Fruit fly (Drosophila melanogaster) whole organism, embryonic: ENCODE measurements around the gene CG33110.

Source experiments
- B-H1 ChIP-seq: fragments of 200-800 bp; sonication (Bioruptor generic); IDR thresholded peaks from 3 replicates; pipeline ENCODE4 v1.3.6; 2022; ENCODE audit warnings: missing biosample characterization, missing genetic modification characterization
- Bdp1 ChIP-seq: fragments of 200-800 bp; sonication (Bioruptor generic); optimal IDR thresholded peaks from 3 replicates; lab custom pipeline; 2016; ENCODE audit warnings: missing biosample characterization, missing genetic modification characterization
- CG10209 ChIP-seq: fragments of 200-800 bp; sonication (Bioruptor generic); optimal IDR thresholded peaks from 3 replicates; lab custom pipeline; 2017; ENCODE audit warnings: missing biosample characterization, mild to moderate bottlenecking, missing genetic modification characterization, missing genetic modification reagents
- CG1024 ChIP-seq: fragments of 200-800 bp; sonication (Bioruptor generic); IDR thresholded peaks from 2 replicates; pipeline ENCODE4 v1.3.6; 2022; ENCODE audit warnings: missing biosample characterization, missing genetic modification characterization
- CG1529 ChIP-seq: fragments of 200-800 bp; sonication (Bioruptor generic); optimal IDR thresholded peaks from 3 replicates; lab custom pipeline; 2018; ENCODE audit warnings: missing biosample characterization, missing genetic modification characterization
- CG17802 ChIP-seq: fragments of 200-800 bp; sonication (Bioruptor generic); optimal IDR thresholded peaks from 2 replicates; lab custom pipeline; 2018; ENCODE audit warnings: missing biosample characterization, mild to moderate bottlenecking, missing genetic modification characterization, moderate library complexity
- CG2678 ChIP-seq: fragments of 200-800 bp; sonication (Bioruptor generic); optimal IDR thresholded peaks from 3 replicates; lab custom pipeline; 2019; ENCODE audit warnings: missing biosample characterization, mild to moderate bottlenecking, missing genetic modification characterization, moderate library complexity
- CG30403 ChIP-seq: fragments of 200-800 bp; sonication (Bioruptor generic); optimal IDR thresholded peaks from 3 replicates; lab custom pipeline; 2016; ENCODE audit warnings: missing biosample characterization, missing genetic modification characterization
- CG3281 ChIP-seq: fragments of 200-800 bp; sonication (Bioruptor generic); optimal IDR thresholded peaks from 3 replicates; lab custom pipeline; 2017; ENCODE audit warnings: missing biosample characterization, mild to moderate bottlenecking, missing genetic modification characterization
- CG6813 ChIP-seq: fragments of 200-800 bp; sonication (Bioruptor generic); optimal IDR thresholded peaks from 2 replicates; lab custom pipeline; 2017; ENCODE audit warnings: missing biosample characterization, missing genetic modification characterization, mild to moderate bottlenecking, moderate library complexity, missing genetic modification reagents
- CG7839 ChIP-seq: fragments of 200-800 bp; sonication (Bioruptor generic); optimal IDR thresholded peaks from 3 replicates; lab custom pipeline; 2018; ENCODE audit warnings: missing biosample characterization, mild to moderate bottlenecking, missing genetic modification characterization, moderate library complexity
- CG7928 ChIP-seq: fragments of 200-800 bp; sonication (Bioruptor generic); optimal IDR thresholded peaks from 2 replicates; lab custom pipeline; 2017; ENCODE audit warnings: missing biosample characterization, mild to moderate bottlenecking, missing genetic modification characterization
- CG8281 ChIP-seq: fragments of 200-800 bp; sonication (Bioruptor generic); optimal IDR thresholded peaks from 2 replicates; lab custom pipeline; 2018; ENCODE audit warnings: missing biosample characterization, mild to moderate bottlenecking, missing genetic modification characterization, moderate library complexity
- CG8290 ChIP-seq, 3 experiments: fragments of 200-800 bp; sonication (Bioruptor generic); optimal IDR thresholded peaks; 2 replicates each; lab custom pipeline; 2016 to 2019; ENCODE audit warnings: missing biosample characterization in 3 of 3, missing genetic modification characterization in 3 of 3, mild to moderate bottlenecking in 2 of 3, moderate library complexity in 1 of 3
- D19B ChIP-seq: fragments of 200-800 bp; sonication (Bioruptor generic); optimal IDR thresholded peaks from 2 replicates; lab custom pipeline; 2017; ENCODE audit warnings: missing biosample characterization, mild to moderate bottlenecking, missing genetic modification characterization
- Gsc ChIP-seq: fragments of 200-800 bp; sonication (Bioruptor generic); IDR thresholded peaks from 2 replicates; pipeline ENCODE4 v1.3.6; 2022; ENCODE audit warnings: missing biosample characterization, missing genetic modification characterization
- Hr39 ChIP-seq: fragments of >200 bp; optimal IDR thresholded peaks from 2 replicates; lab custom pipeline; 2017
- Mes4 ChIP-seq: fragments of 200-800 bp; sonication (Bioruptor generic); optimal IDR thresholded peaks from 2 replicates; lab custom pipeline; 2016; ENCODE audit warnings: missing biosample characterization, missing genetic modification characterization
- Myb ChIP-seq: fragments of 200-800 bp; sonication (Bioruptor generic); optimal IDR thresholded peaks from 2 replicates; lab custom pipeline; 2016; ENCODE audit warnings: missing biosample characterization, missing genetic modification characterization
- NC2α ChIP-seq: fragments of 200-800 bp; sonication (Bioruptor generic); optimal IDR thresholded peaks from 2 replicates; lab custom pipeline; 2016; ENCODE audit warnings: missing biosample characterization, missing genetic modification characterization
- NK7.1 ChIP-seq: fragments of 200-800 bp; sonication (Bioruptor generic); optimal IDR thresholded peaks from 3 replicates; lab custom pipeline; 2016; ENCODE audit warnings: missing biosample characterization, missing genetic modification characterization
- Neu2 ChIP-seq: fragments of 200-800 bp; sonication (Bioruptor generic); optimal IDR thresholded peaks from 3 replicates; lab custom pipeline; 2016; ENCODE audit warnings: missing biosample characterization, missing genetic modification characterization, borderline replicate concordance
- Nf-YC ChIP-seq: fragments of 200-800 bp; optimal IDR thresholded peaks from 3 replicates; lab custom pipeline; 2019; ENCODE audit warnings: missing biosample characterization, mild to moderate bottlenecking, missing genetic modification characterization, moderate library complexity
- Ravus ChIP-seq: fragments of 200-800 bp; sonication (Bioruptor generic); IDR thresholded peaks from 2 replicates; pipeline ENCODE4 v1.3.6; 2022; ENCODE audit warnings: missing biosample characterization, missing genetic modification characterization
- Xrp1 ChIP-seq: fragments of 200-800 bp; sonication (Bioruptor generic); IDR thresholded peaks from 2 replicates; pipeline ENCODE4 v1.3.6; 2022; ENCODE audit warnings: missing biosample characterization, missing genetic modification characterization
- az2 ChIP-seq: fragments of 200-800 bp; sonication (Bioruptor generic); optimal IDR thresholded peaks from 3 replicates; lab custom pipeline; 2016; ENCODE audit warnings: missing biosample characterization, missing genetic modification characterization
- btn ChIP-seq: fragments of 200-800 bp; sonication (Bioruptor generic); optimal IDR thresholded peaks from 2 replicates; lab custom pipeline; 2016; ENCODE audit warnings: missing biosample characterization, missing genetic modification characterization
- ci ChIP-seq: fragments of 200-800 bp; sonication (Bioruptor generic); IDR thresholded peaks from 3 replicates; pipeline ENCODE4 v1.3.6; 2022; ENCODE audit warnings: missing biosample characterization, missing genetic modification characterization
- croc ChIP-seq: fragments of 200-800 bp; sonication (Bioruptor generic); conservative IDR thresholded peaks from 3 replicates; pipeline ENCODE4 v1.3.6; 2022; ENCODE audit warnings: missing biosample characterization, missing genetic modification characterization
- dan ChIP-seq: fragments of 200-800 bp; sonication (Bioruptor generic); IDR thresholded peaks from 2 replicates; pipeline ENCODE4 v1.3.6; 2022; ENCODE audit warnings: missing biosample characterization, missing genetic modification characterization
- ems ChIP-seq: fragments of 200-800 bp; sonication (Bioruptor generic); optimal IDR thresholded peaks from 3 replicates; lab custom pipeline; 2016; ENCODE audit warnings: missing biosample characterization, missing genetic modification characterization
- en ChIP-seq: fragments of 200-800 bp; sonication (Bioruptor generic); optimal IDR thresholded peaks from 2 replicates; lab custom pipeline; 2016; ENCODE audit warnings: missing biosample characterization, missing genetic modification characterization
- gem ChIP-seq: fragments of 200-800 bp; sonication (Bioruptor generic); optimal IDR thresholded peaks from 2 replicates; lab custom pipeline; 2019; ENCODE audit warnings: missing biosample characterization, mild to moderate bottlenecking, missing genetic modification characterization, moderate library complexity
- inv ChIP-seq: fragments of 200-800 bp; sonication (Bioruptor generic); IDR thresholded peaks from 2 replicates; pipeline ENCODE4 v1.3.6; 2022; ENCODE audit warnings: missing biosample characterization, missing genetic modification characterization; ENCODE audit not compliant: partially characterized antibody
- maf-S ChIP-seq: fragments of 200-800 bp; sonication (Bioruptor generic); optimal IDR thresholded peaks from 2 replicates; lab custom pipeline; 2016; ENCODE audit warnings: missing biosample characterization, missing genetic modification characterization
- nerfin-2 ChIP-seq: fragments of 200-800 bp; sonication (Bioruptor generic); IDR thresholded peaks from 2 replicates; pipeline ENCODE4 v1.3.6; 2022; ENCODE audit warnings: missing biosample characterization, missing genetic modification characterization; ENCODE audit not compliant: partially characterized antibody
- pb ChIP-seq: fragments of 200-800 bp; sonication (Bioruptor generic); optimal IDR thresholded peaks from 3 replicates; lab custom pipeline; 2016; ENCODE audit warnings: missing biosample characterization, missing genetic modification characterization
- pita ChIP-seq: fragments of 200-800 bp; sonication (Bioruptor generic); optimal IDR thresholded peaks from 2 replicates; lab custom pipeline; 2017; ENCODE audit warnings: missing biosample characterization, mild to moderate bottlenecking, missing genetic modification characterization
- pnt ChIP-seq: fragments of 200-800 bp; sonication (Bioruptor generic); optimal IDR thresholded peaks from 3 replicates; lab custom pipeline; 2016; ENCODE audit warnings: missing biosample characterization, missing genetic modification characterization
- sc ChIP-seq, 3 experiments: fragments of >200 bp in 2 of 3; fragments of 200-800 bp in 1 of 3; sonication (Bioruptor generic) in 1 of 3; optimal IDR thresholded peaks; 2 replicates in 2 of 3; 3 replicates in 1 of 3; lab custom pipeline; 2017; ENCODE audit warnings: mild to moderate bottlenecking in 1 of 3, missing biosample characterization in 1 of 3, missing genetic modification characterization in 1 of 3, missing genetic modification reagents in 1 of 3
- sens ChIP-seq: fragments of 200-800 bp; sonication (Bioruptor generic); peaks from one replicate; lab custom pipeline; 2016; ENCODE audit warnings: missing biosample characterization, missing genetic modification characterization
- seq ChIP-seq: fragments of 200-800 bp; sonication (Bioruptor generic); IDR thresholded peaks from 2 replicates; pipeline ENCODE4 v1.3.6; 2022; ENCODE audit warnings: missing biosample characterization, missing genetic modification characterization
- sima ChIP-seq: fragments of 200-800 bp; sonication (Bioruptor generic); optimal IDR thresholded peaks from 2 replicates; lab custom pipeline; 2016; ENCODE audit warnings: missing biosample characterization, missing genetic modification characterization
- sisA ChIP-seq: fragments of 200-800 bp; sonication (Bioruptor generic); IDR thresholded peaks from 2 replicates; pipeline ENCODE4 v1.3.6; 2022; ENCODE audit warnings: missing biosample characterization, missing genetic modification characterization
- slou ChIP-seq: fragments of 200-800 bp; sonication (Bioruptor generic); optimal IDR thresholded peaks from 3 replicates; lab custom pipeline; 2016; ENCODE audit warnings: missing biosample characterization, missing genetic modification characterization
- so ChIP-seq: fragments of 200-800 bp; sonication (Bioruptor generic); IDR thresholded peaks from 3 replicates; pipeline ENCODE4 v1.3.6; 2022; ENCODE audit warnings: missing biosample characterization, missing genetic modification characterization
- stwl ChIP-seq: fragments of 200-800 bp; sonication (Bioruptor generic); optimal IDR thresholded peaks from 3 replicates; lab custom pipeline; 2018; ENCODE audit warnings: missing biosample characterization, mild to moderate bottlenecking, missing genetic modification characterization, moderate library complexity
- sug ChIP-seq: fragments of 200-800 bp; optimal IDR thresholded peaks from 2 replicates; lab custom pipeline; 2019; ENCODE audit warnings: missing biosample characterization, mild to moderate bottlenecking, missing genetic modification characterization, moderate library complexity
- tgo ChIP-seq: fragments of 200-800 bp; sonication (Bioruptor generic); IDR thresholded peaks from 3 replicates; pipeline ENCODE4 v1.3.6; 2022; ENCODE audit warnings: missing biosample characterization, missing genetic modification characterization
- twi ChIP-seq: fragments of 200-800 bp; optimal IDR thresholded peaks from 2 replicates; lab custom pipeline; 2019; ENCODE audit warnings: missing biosample characterization, mild to moderate bottlenecking, missing genetic modification characterization, moderate library complexity
- usp ChIP-seq: fragments of >200 bp; optimal IDR thresholded peaks from 2 replicates; lab custom pipeline; 2017; ENCODE audit warnings: missing biosample characterization, missing genetic modification characterization

Gene CG33110

DNA sequence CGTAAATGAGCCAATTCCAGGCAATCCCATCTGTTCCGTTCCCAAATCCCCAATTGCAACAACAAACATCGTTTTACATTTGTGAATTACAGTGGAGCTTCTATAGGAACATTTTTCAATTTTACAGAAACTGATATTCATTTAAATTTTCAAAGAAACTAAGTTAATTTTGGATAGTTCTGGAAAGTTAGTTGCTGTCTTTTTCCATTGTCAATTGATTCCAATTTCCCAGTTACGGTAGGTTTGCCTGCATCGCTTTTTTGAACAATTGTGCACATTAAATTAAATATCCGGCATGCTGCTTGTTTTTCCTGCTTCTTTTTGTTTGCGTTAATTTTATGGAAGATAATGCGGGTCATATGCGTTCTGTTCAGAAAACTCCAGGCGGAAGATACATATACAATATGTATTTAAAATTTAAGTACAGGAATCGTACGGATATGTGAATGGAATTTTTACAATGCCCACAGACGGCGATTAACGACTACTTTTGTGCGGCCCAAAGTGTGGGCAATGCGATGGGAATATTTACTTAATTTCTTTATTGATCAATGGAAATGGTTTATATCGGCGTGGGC is 58.0 kb downstream of the CG33110 start (continued):
- TF ChIP-seq pita (GFP tag; lab: Kevin White, UChicago) (no peak), CG8290 (GFP tag; optimal IDR thresholded peaks at IDR 0.05; lab: Kevin White, UChicago) (no peak), CG8290 (tag; optimal IDR thresholded peaks at IDR 0.05; lab: Kevin White, UChicago) (no peak), az2 (GFP tag; lab: Kevin White, UChicago) (peak; percentile 30), Bdp1 (GFP tag; lab: Kevin White, UChicago) (no peak), CG6813 (GFP tag; lab: Kevin White, UChicago) (no peak), Ravus (GFP tag; lab: Robert Waterston, UW) (no peak), tgo (no peak), CG8281 (tag; lab: Kevin White, UChicago) (no peak), stwl (no peak), CG1529 (no peak), nerfin-2 (no peak), maf-S (GFP tag; lab: Kevin White, UChicago) (no peak), sens (GFP tag; lab: Kevin White, UChicago) (peak; percentile 64), en (no peak), ems (GFP tag; lab: Kevin White, UChicago) (no peak), Neu2 (no peak), NC2α (no peak), Myb (no peak), croc (no peak), B-H1 (GFP tag; lab: Robert Waterston, UW) (no peak), CG1024 (no peak), twi (tag; lab: Kevin White, UChicago) (no peak), D19B (no peak), CG2678 (tag; lab: Kevin White, UChicago) (peak; percentile 37), CG17802 (tag; lab: Kevin White, UChicago) (no peak), sisA (no peak), btn (no peak), ci (GFP tag; lab: Robert Waterston, UW) (0 out of 3 replicates have a peak, but pooled peaks have one; percentile 42), sug (tag; lab: Kevin White, UChicago) (peak; percentile 17), CG7839 (peak; percentile 20), sima (GFP tag; lab: Kevin White, UChicago) (no peak), gem (tag; lab: Kevin White, UChicago) (peak; percentile 57), sc (optimal IDR thresholded peaks at IDR 0.05; lab: Kevin White, UChicago) (no peak), sc (GFP tag; optimal IDR thresholded peaks at IDR 0.05; lab: Kevin White, UChicago) (no peak), Gsc (GFP tag; lab: Robert Waterston, UW) (no peak), CG7928 (GFP tag; lab: Kevin White, UChicago) (no peak), CG10209 (GFP tag; lab: Kevin White, UChicago) (peak; percentile 19), seq (GFP tag; lab: Robert Waterston, UW) (peak; percentile 46; the same call in 1 of the 2 replicates), CG30403 (GFP tag; lab: Kevin White, UChicago) (peak; percentile 8), CG3281 (GFP tag; lab: Kevin White, UChicago) (no peak), usp (GFP tag; lab: Kevin White, UChicago) (no peak), so (GFP tag; lab: Robert Waterston, UW) (peak; percentile 24; the same call in 1 of the 3 replicates), pb (GFP tag; lab: Kevin White, UChicago) (no peak), Hr39 (lab: Kevin White, UChicago) (no peak), NK7.1 (no peak), inv (GFP tag; lab: Robert Waterston, UW) (no peak), Mes4 (GFP tag; lab: Kevin White, UChicago) (no peak), dan (GFP tag; lab: Robert Waterston, UW) (no peak), Nf-YC (tag; lab: Kevin White, UChicago) (no peak), Xrp1 (GFP tag; lab: Robert Waterston, UW) (no peak), pnt (no peak), slou (GFP tag; lab: Kevin White, UChicago) (no peak)
